Worm (Caenorhabditis elegans) whole organism, L1 larva: ENCODE measurements around the gene fbxb-37.

Experiments
- ceh-82 ChIP-seq, 3 experiments: fragments of 150-350 bp in 1 of 3; sonication (generic microtip) in 2 of 3; optimal IDR thresholded peaks; 2 replicates each; lab custom pipeline; 2014 to 2017; ENCODE audit warnings: missing biosample characterization in 3 of 3, missing genetic modification characterization in 3 of 3
- egl-27 ChIP-seq, 2 experiments: fragments of 150-350 bp in 1 of 2; sonication (generic microtip); optimal IDR thresholded peaks; 3 replicates each; lab custom pipeline; 2017 to 2018; ENCODE audit warnings: missing biosample characterization in 2 of 2, missing genetic modification characterization in 2 of 2, missing genetic modification reagents in 2 of 2
- elt-2 ChIP-seq: sonication (generic microtip); optimal IDR thresholded peaks from 2 replicates; lab custom pipeline; 2016; ENCODE audit warnings: missing genetic modification characterization, mild to moderate bottlenecking, inconsistent platforms, missing compliant biosample characterization, missing genetic modification reagents
- fkh-4 ChIP-seq: sonication (generic microtip); optimal IDR thresholded peaks from 2 replicates; lab custom pipeline; 2016; ENCODE audit warnings: missing compliant biosample characterization, missing genetic modification characterization, borderline replicate concordance
- fkh-8 ChIP-seq: sonication (generic microtip); optimal IDR thresholded peaks from 2 replicates; lab custom pipeline; 2016; ENCODE audit warnings: mild to moderate bottlenecking, missing genetic modification characterization, missing compliant biosample characterization
- fos-1 ChIP-seq: fragments of 150-350 bp; optimal IDR thresholded peaks from 2 replicates; lab custom pipeline; 2014; ENCODE audit warnings: missing biosample characterization, missing genetic modification characterization
- lin-13 ChIP-seq: fragments of 150-350 bp; optimal IDR thresholded peaks from 2 replicates; lab custom pipeline; 2014; ENCODE audit warnings: missing biosample characterization, missing genetic modification reagents, missing genetic modification characterization
- lsy-2 ChIP-seq, 2 experiments: fragments of 150-350 bp; optimal IDR thresholded peaks; 2 replicates each; lab custom pipeline; 2014; ENCODE audit warnings: missing biosample characterization in 2 of 2, missing genetic modification characterization in 2 of 2
- mdl-1 ChIP-seq, 2 experiments: fragments of 150-350 bp; optimal IDR thresholded peaks; 2 replicates each; lab custom pipeline; 2014 to 2017; ENCODE audit warnings: missing biosample characterization in 2 of 2, missing genetic modification characterization in 2 of 2, inconsistent platforms in 1 of 2
- nhr-28 ChIP-seq: fragments of 150-350 bp; optimal IDR thresholded peaks from 2 replicates; lab custom pipeline; 2014; ENCODE audit warnings: missing biosample characterization, missing genetic modification characterization
- sox-4 ChIP-seq: sonication (generic microtip); optimal IDR thresholded peaks from 2 replicates; lab custom pipeline; 2016; ENCODE audit warnings: missing genetic modification characterization, missing compliant biosample characterization
- unc-86 ChIP-seq: sonication (generic microtip); optimal IDR thresholded peaks from 2 replicates; lab custom pipeline; 2016; ENCODE audit warnings: missing genetic modification characterization, missing compliant biosample characterization
- zip-4 ChIP-seq: fragments of 200-800 bp; sonication (Bioruptor generic); optimal IDR thresholded peaks from 2 replicates; lab custom pipeline; 2018; ENCODE audit warnings: mild to moderate bottlenecking, missing genetic modification characterization, moderate library complexity, missing compliant biosample characterization

ce11 chrII:2140817-2141216, 47.1 kb upstream of the fbxb-37 start, which contains the start of gene C40A11.3:
- TF ChIP-seq lin-13, result no peak
- no peak for TF ChIP-seq sox-4 (tag; lab: Kevin White, UChicago)
- TF ChIP-seq zip-4, result no peak
- TF ChIP-seq egl-27 (tag; optimal IDR thresholded peaks at IDR 0.05; lab: Kevin White, UChicago), result no peak
- TF ChIP-seq lsy-2 (tag; optimal IDR thresholded peaks at IDR 0.05; lab: Kevin White, UChicago), result no peak
- TF ChIP-seq ceh-82 (tag; optimal IDR thresholded peaks at IDR 0.05; lab: Kevin White, UChicago), result no peak
- TF ChIP-seq nhr-28, result no peak
- TF ChIP-seq fkh-4, result no peak
- no peak for TF ChIP-seq fkh-8 (tag; lab: Kevin White, UChicago)
- TF ChIP-seq unc-86 (tag; lab: Kevin White, UChicago), result no peak
- no peak for TF ChIP-seq fos-1
- no peak for TF ChIP-seq mdl-1 (tag; optimal IDR thresholded peaks at IDR 0.05; lab: Kevin White, UChicago)
- TF ChIP-seq elt-2, result no peak
